Worm (Caenorhabditis elegans): Measurements from ENCODE around the gene pfd-1.

DNA sequence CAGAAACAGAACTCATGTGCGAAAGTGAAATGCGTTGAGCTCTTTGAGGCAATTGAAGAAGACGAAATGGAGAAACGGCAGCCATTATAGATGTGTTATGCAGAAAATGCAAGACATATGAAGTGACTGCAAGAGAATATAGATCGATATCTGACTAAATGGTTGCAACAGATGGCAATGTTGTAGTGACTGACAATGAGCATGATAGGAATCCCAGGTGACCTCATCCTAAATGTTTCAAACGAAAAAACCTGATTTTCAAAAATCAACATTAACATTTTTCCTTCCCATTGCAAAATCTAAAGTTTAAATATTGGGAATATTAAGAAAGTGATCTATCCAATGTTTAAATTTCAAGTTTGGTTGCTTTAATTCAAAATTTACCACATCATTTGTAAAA, 10.8 kb downstream of the pfd-1 start, which contains the start of gene C08F8.15:
- no peak for TF ChIP-seq nhr-28 (tag; optimal IDR thresholded peaks at IDR 0.05)
- no peak for TF ChIP-seq lir-3 (tag; optimal IDR thresholded peaks at IDR 0.05; ENCODE audit: poor library complexity)
- TF ChIP-seq sup-37 (GFP tag; optimal IDR thresholded peaks at IDR 0.05): no peak
- no peak for TF ChIP-seq nhr-12 (tag; optimal IDR thresholded peaks at IDR 0.05)

Measured in whole organism, L1 larva.